Worm (Caenorhabditis elegans): ENCODE measurements around the gene aly-2.

- no peak for TF ChIP-seq mbf-1 (tag; optimal IDR thresholded peaks at IDR 0.05)
- TF ChIP-seq nhr-129 (tag; optimal IDR thresholded peaks at IDR 0.05): no peak
- TF ChIP-seq nhr-237 (tag; optimal IDR thresholded peaks at IDR 0.05): no peak
- TF ChIP-seq nhr-11 (tag; optimal IDR thresholded peaks at IDR 0.05): no peak
- TF ChIP-seq snpc-4 (tag; optimal IDR thresholded peaks at IDR 0.05): no peak
- TF ChIP-seq fos-1 (tag; optimal IDR thresholded peaks at IDR 0.05): no peak
- no peak for TF ChIP-seq C34F6.9 (tag; optimal IDR thresholded peaks at IDR 0.05)
- no peak for TF ChIP-seq unc-62 (GFP tag; optimal IDR thresholded peaks at IDR 0.05)
Observed at ce11 chrIV:9146111-9146510, 1.2 kb upstream of the aly-2 start, which contains the start of gene daf-10.
